Worm (Caenorhabditis elegans) whole organism, L4 larva: Measurements from ENCODE around the gene srt-49.

Experiments
- F10B5.3 ChIP-seq: sonication (generic microtip); optimal IDR thresholded peaks from 2 replicates; lab custom pipeline; 2016; ENCODE audit warnings: mild to moderate bottlenecking, missing genetic modification characterization, missing compliant biosample characterization
- F26F4.8 ChIP-seq: fragments of 200-800 bp; sonication (Bioruptor generic); conservative IDR thresholded peaks from 2 replicates; pipeline ENCODE4 v1.3.6; 2022; ENCODE audit warnings: missing genetic modification characterization, missing compliant biosample characterization
- F44E2.7 ChIP-seq: fragments of 200-800 bp; sonication (Bioruptor generic); IDR thresholded peaks from 2 replicates; pipeline ENCODE4 v2.1.2; 2022; ENCODE audit warnings: missing genetic modification characterization, missing compliant biosample characterization
- Y5F2A.4 ChIP-seq: fragments of 200-800 bp; sonication (Bioruptor generic); optimal IDR thresholded peaks from 2 replicates; lab custom pipeline; 2018; ENCODE audit warnings: mild to moderate bottlenecking, missing genetic modification characterization, missing compliant biosample characterization
- aha-1 ChIP-seq: fragments of 150-350 bp; peaks from one replicate; lab custom pipeline; 2014; ENCODE audit warnings: missing biosample characterization, missing genetic modification characterization
- ama-1 ChIP-seq: fragments of 150-350 bp; optimal IDR thresholded peaks from 2 replicates; lab custom pipeline; 2014; ENCODE audit warnings: inconsistent platforms, mixed read lengths
- arid-1 ChIP-seq: fragments of 200-800 bp; sonication (Bioruptor generic); conservative IDR thresholded peaks from 2 replicates; pipeline ENCODE4 v1.3.6; 2022; ENCODE audit warnings: missing genetic modification reagents, missing genetic modification characterization, missing compliant biosample characterization
- ceh-82 ChIP-seq: sonication (generic microtip); optimal IDR thresholded peaks from 2 replicates; lab custom pipeline; 2017; ENCODE audit warnings: missing biosample characterization, missing genetic modification characterization
- ces-1 ChIP-seq: fragments of 150-350 bp; sonication (generic microtip); optimal IDR thresholded peaks from 4 replicates; lab custom pipeline; 2014; ENCODE audit warnings: missing biosample characterization, missing genetic modification reagents, missing genetic modification characterization
- daf-16 ChIP-seq, 3 experiments: sonication (generic microtip); optimal IDR thresholded peaks; 2 replicates each; lab custom pipeline; 2016 to 2017; ENCODE audit warnings: missing genetic modification characterization in 3 of 3, missing genetic modification reagents in 3 of 3, mild to moderate bottlenecking in 2 of 3, missing compliant biosample characterization in 2 of 3, missing biosample characterization in 1 of 3, moderate library complexity in 1 of 3
- daf-8 ChIP-seq: fragments of 200-800 bp; sonication (Bioruptor generic); IDR thresholded peaks from 2 replicates; pipeline ENCODE4 v1.3.6; 2022; ENCODE audit warnings: missing genetic modification characterization, missing compliant biosample characterization
- dmd-6 ChIP-seq: fragments of 200-800 bp; sonication (Bioruptor generic); IDR thresholded peaks from 2 replicates; pipeline ENCODE4 v1.3.6; 2022; ENCODE audit warnings: missing genetic modification reagents, missing genetic modification characterization, missing compliant biosample characterization
- dmd-8 ChIP-seq: fragments of 200-800 bp; sonication (Bioruptor generic); IDR thresholded peaks from 2 replicates; pipeline ENCODE4 v1.3.6; 2022; ENCODE audit warnings: missing genetic modification characterization, missing compliant biosample characterization
- dpl-1 ChIP-seq: fragments of 150-350 bp; optimal IDR thresholded peaks from 2 replicates; lab custom pipeline; 2014; ENCODE audit warnings: missing biosample characterization, missing genetic modification reagents, missing genetic modification characterization
- dve-1 ChIP-seq: sonication (generic microtip); optimal IDR thresholded peaks from 2 replicates; lab custom pipeline; 2017; ENCODE audit warnings: antibody characterized with exemption, mild to moderate bottlenecking, missing genetic modification characterization, missing compliant biosample characterization; ENCODE audit not compliant: insufficient read depth
- fos-1 ChIP-seq: fragments of 150-350 bp; optimal IDR thresholded peaks from 2 replicates; lab custom pipeline; 2014; ENCODE audit warnings: missing biosample characterization, missing genetic modification characterization
- gei-8 ChIP-seq: fragments of 200-800 bp; sonication (Bioruptor generic); optimal IDR thresholded peaks from 2 replicates; lab custom pipeline; 2018; ENCODE audit warnings: mild to moderate bottlenecking, missing genetic modification characterization, missing compliant biosample characterization
- hif-1 ChIP-seq, 2 experiments: sonication (generic microtip); optimal IDR thresholded peaks; 2 replicates each; lab custom pipeline; 2016 to 2017; ENCODE audit warnings: missing compliant biosample characterization in 2 of 2, missing genetic modification characterization in 2 of 2, missing genetic modification reagents in 2 of 2, missing genotype in 2 of 2, mild to moderate bottlenecking in 1 of 2
- hlh-11 ChIP-seq: fragments of 200-800 bp; sonication (Bioruptor generic); optimal IDR thresholded peaks from 2 replicates; lab custom pipeline; 2018; ENCODE audit warnings: mild to moderate bottlenecking, missing genetic modification characterization, missing compliant biosample characterization
- hmg-1.1 ChIP-seq: fragments of 200-800 bp; sonication (Bioruptor generic); IDR thresholded peaks from 2 replicates; pipeline ENCODE4 v1.3.6; 2022; ENCODE audit warnings: missing genetic modification reagents, missing genetic modification characterization, missing compliant biosample characterization
- jun-1 ChIP-seq: fragments of 150-350 bp; optimal IDR thresholded peaks from 2 replicates; lab custom pipeline; 2014; ENCODE audit warnings: missing biosample characterization, missing genetic modification reagents, missing genetic modification characterization
- lin-1 ChIP-seq: fragments of 200-800 bp; sonication (Bioruptor generic); IDR thresholded peaks from 2 replicates; pipeline ENCODE4 v1.3.6; 2022; ENCODE audit warnings: missing genetic modification reagents, missing genetic modification characterization, missing compliant biosample characterization
- lin-38 ChIP-seq: fragments of 200-800 bp; sonication (Bioruptor generic); IDR thresholded peaks from 2 replicates; pipeline ENCODE4 v1.3.6; 2022; ENCODE audit warnings: missing genetic modification reagents, missing genetic modification characterization, missing compliant biosample characterization
- lsy-2 ChIP-seq, 2 experiments: fragments of 150-350 bp in 1 of 2; sonication (generic microtip) in 1 of 2; optimal IDR thresholded peaks; 2 replicates each; lab custom pipeline; 2014 to 2017; ENCODE audit warnings: missing biosample characterization in 2 of 2, missing genetic modification characterization in 2 of 2
- madf-5 ChIP-seq, 2 experiments: fragments of 200-800 bp; sonication (Bioruptor generic); IDR thresholded peaks; 2 replicates each; pipeline ENCODE4 v1.3.6; 2022; ENCODE audit warnings: missing compliant biosample characterization in 2 of 2, missing genetic modification characterization in 2 of 2
- madf-9 ChIP-seq: fragments of 200-800 bp; sonication (Bioruptor generic); conservative IDR thresholded peaks from 2 replicates; pipeline ENCODE4 v1.3.6; 2022; ENCODE audit warnings: missing genetic modification reagents, missing genetic modification characterization, missing compliant biosample characterization
- mdt-29 ChIP-seq: fragments of 200-800 bp; sonication (Bioruptor generic); IDR thresholded peaks from 2 replicates; pipeline ENCODE4 v1.3.6; 2022; ENCODE audit warnings: missing genetic modification reagents, missing genetic modification characterization, missing compliant biosample characterization
- mes-2 ChIP-seq: sonication (generic microtip); optimal IDR thresholded peaks from 2 replicates; lab custom pipeline; 2016; ENCODE audit warnings: missing genotype, mild to moderate bottlenecking, missing genetic modification characterization, missing compliant biosample characterization; ENCODE audit not compliant: poor library complexity, severe bottlenecking
- mxl-2 ChIP-seq: fragments of 200-800 bp; sonication (Bioruptor generic); conservative IDR thresholded peaks from 2 replicates; pipeline ENCODE4 v1.3.6; 2022; ENCODE audit warnings: missing genetic modification reagents, missing genetic modification characterization, missing compliant biosample characterization
- mxl-3 ChIP-seq: fragments of 200-800 bp; sonication (Bioruptor generic); optimal IDR thresholded peaks from 2 replicates; lab custom pipeline; 2018; ENCODE audit warnings: mild to moderate bottlenecking, missing genetic modification characterization, missing compliant biosample characterization
- nhr-102 ChIP-seq: sonication (generic microtip); optimal IDR thresholded peaks from 2 replicates; lab custom pipeline; 2016; ENCODE audit warnings: mild to moderate bottlenecking, missing genetic modification characterization, moderate library complexity, missing compliant biosample characterization
- nhr-25 ChIP-seq: sonication (generic microtip); optimal IDR thresholded peaks from 2 replicates; lab custom pipeline; 2017; ENCODE audit warnings: missing genetic modification characterization, mild to moderate bottlenecking, missing compliant biosample characterization, antibody characterized with exemption, moderate library complexity, borderline replicate concordance; ENCODE audit not compliant: insufficient read depth
- nhr-42 ChIP-seq: fragments of 200-800 bp; sonication (Bioruptor generic); IDR thresholded peaks from 2 replicates; pipeline ENCODE4 v1.3.6; 2022; ENCODE audit warnings: missing genetic modification characterization, missing compliant biosample characterization
- nhr-48 ChIP-seq: sonication (generic microtip); optimal IDR thresholded peaks from 2 replicates; lab custom pipeline; 2016; ENCODE audit warnings: mild to moderate bottlenecking, missing genetic modification characterization, missing compliant biosample characterization
- set-16 ChIP-seq: fragments of 200-800 bp; sonication (Bioruptor generic); IDR thresholded peaks from 2 replicates; pipeline ENCODE4 v1.3.6; 2022; ENCODE audit warnings: missing genetic modification reagents, missing genetic modification characterization, missing compliant biosample characterization
- snpc-1.2 ChIP-seq: fragments of 200-800 bp; sonication (Bioruptor generic); IDR thresholded peaks from 2 replicates; pipeline ENCODE4 v1.3.6; 2022; ENCODE audit warnings: missing genetic modification reagents, missing genetic modification characterization, missing compliant biosample characterization
- snpc-4 ChIP-seq: fragments of 150-350 bp; optimal IDR thresholded peaks from 2 replicates; lab custom pipeline; 2014; ENCODE audit warnings: missing biosample characterization, missing genetic modification characterization
- spr-1 ChIP-seq: sonication (generic microtip); optimal IDR thresholded peaks from 2 replicates; lab custom pipeline; 2016; ENCODE audit warnings: mild to moderate bottlenecking, missing genetic modification characterization, missing compliant biosample characterization
- tra-1 ChIP-seq: fragments of 200-800 bp; sonication (Bioruptor generic); IDR thresholded peaks from 2 replicates; pipeline ENCODE4 v1.3.6; 2022; ENCODE audit warnings: missing genetic modification reagents, missing genetic modification characterization, missing compliant biosample characterization
- unc-130 ChIP-seq: sonication (generic microtip); optimal IDR thresholded peaks from 2 replicates; lab custom pipeline; 2016; ENCODE audit warnings: missing genetic modification reagents, missing genetic modification characterization, missing compliant biosample characterization
- unc-62 ChIP-seq, 3 experiments: fragments of 150-350 bp in 1 of 3; sonication (generic microtip); optimal IDR thresholded peaks in 2 of 3; peaks in 1 of 3; 1 replicate in 1 of 3; 2 replicates in 2 of 3; lab custom pipeline; 2014 to 2017; ENCODE audit warnings: missing biosample characterization in 3 of 3, missing genetic modification characterization in 3 of 3, missing genetic modification reagents in 3 of 3, missing genotype in 1 of 3
- vab-7 ChIP-seq: fragments of 200-800 bp; sonication (Bioruptor generic); IDR thresholded peaks from 2 replicates; pipeline ENCODE4 v1.3.6; 2022; ENCODE audit warnings: missing genetic modification reagents, missing genetic modification characterization, missing compliant biosample characterization
- zag-1 ChIP-seq: fragments of 150-350 bp; optimal IDR thresholded peaks from 2 replicates; lab custom pipeline; 2014; ENCODE audit warnings: missing biosample characterization, missing genetic modification characterization
- zip-11 ChIP-seq: fragments of 200-800 bp; sonication (Bioruptor generic); IDR thresholded peaks from 2 replicates; pipeline ENCODE4 v1.3.6; 2022; ENCODE audit warnings: missing genetic modification characterization, missing compliant biosample characterization
- zip-2 ChIP-seq: fragments of 150-350 bp; optimal IDR thresholded peaks from 2 replicates; lab custom pipeline; 2014; ENCODE audit warnings: missing biosample characterization, missing genetic modification characterization

Gene srt-49

DNA sequence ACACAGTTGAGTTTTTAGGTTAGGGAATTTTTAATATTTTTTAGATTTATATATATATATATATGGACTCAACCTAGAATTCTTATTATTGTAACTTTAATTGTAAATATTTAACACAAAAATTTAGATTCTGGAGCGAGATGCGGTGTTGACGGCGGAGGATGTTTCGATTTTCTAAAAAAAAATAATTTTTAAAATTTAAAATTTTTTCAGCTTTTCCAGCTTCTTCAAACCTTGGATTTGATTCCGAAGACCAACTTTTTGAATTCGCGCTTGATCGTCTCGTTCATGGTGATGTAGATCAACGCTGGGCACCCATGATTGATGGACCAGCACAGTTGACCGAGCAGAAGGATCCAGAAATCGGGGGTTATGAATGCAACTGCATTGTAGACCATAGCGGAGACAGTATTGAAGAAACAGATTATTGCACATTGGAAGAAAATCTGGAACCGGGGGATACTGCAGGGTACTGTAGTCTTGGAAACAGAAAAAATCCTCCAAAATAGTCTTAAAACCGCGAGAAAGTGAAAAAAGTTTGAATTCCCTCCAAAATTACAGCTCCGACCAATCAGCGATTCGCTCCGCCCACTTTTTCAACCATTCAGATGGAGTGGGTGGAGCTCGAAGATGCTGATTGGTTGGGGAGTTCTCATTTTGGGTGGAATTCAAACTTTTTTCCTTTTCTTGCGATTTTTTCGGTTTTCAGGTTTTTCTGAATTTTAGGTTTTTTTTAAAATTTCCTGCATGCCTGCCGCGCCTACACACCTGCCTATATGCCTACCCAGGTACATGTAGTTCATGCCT is 48.7 kb downstream of the srt-49 start (continued):
- TF ChIP-seq arid-1 (GFP tag; lab: Robert Waterston, UW): no peak
- no peak for TF ChIP-seq lin-1
- no peak for TF ChIP-seq dmd-8 (GFP tag; lab: Robert Waterston, UW)
- no peak for TF ChIP-seq daf-8 (GFP tag; lab: Robert Waterston, UW)
- peak; percentile 37; the same call in 1 of the 2 replicates for TF ChIP-seq vab-7 (GFP tag; lab: Robert Waterston, UW)
- TF ChIP-seq dve-1: no peak
- peak; percentile 64 for TF ChIP-seq ama-1 (lab: Kevin White, UChicago)
- no peak for TF ChIP-seq daf-16 (GFP tag; optimal IDR thresholded peaks at IDR 0.05; lab: Kevin White, UChicago)
- no peak for TF ChIP-seq daf-16 (tag; optimal IDR thresholded peaks at IDR 0.05; lab: Kevin White, UChicago)
- TF ChIP-seq madf-5 (GFP tag; IDR thresholded peaks at IDR 0.05; lab: Robert Waterston, UW): 0 out of 4 replicates have a peak, but pooled peaks of 1 of the 2 experiments have one; percentile 45
- TF ChIP-seq mdt-29 (GFP tag; lab: Robert Waterston, UW): no peak
- peak; percentile 1 for TF ChIP-seq unc-130 (GFP tag; lab: Kevin White, UChicago)
- no peak for TF ChIP-seq ces-1
- TF ChIP-seq hlh-11 (tag; lab: Kevin White, UChicago): peak; percentile 5
- TF ChIP-seq zag-1 (tag; lab: Kevin White, UChicago): no peak
- TF ChIP-seq set-16: no peak
- no peak for TF ChIP-seq spr-1
- no peak for TF ChIP-seq tra-1 (GFP tag; lab: Robert Waterston, UW)
- 0 out of 2 replicates have a peak, but pooled peaks have one; percentile 32 for TF ChIP-seq snpc-1.2 (GFP tag; lab: Robert Waterston, UW)
- peak; percentile 29 for TF ChIP-seq jun-1 (tag; lab: Kevin White, UChicago)
- no peak for TF ChIP-seq nhr-42 (GFP tag; lab: Robert Waterston, UW)
- no peak for TF ChIP-seq F26F4.8 (GFP tag; lab: Robert Waterston, UW)
- TF ChIP-seq hif-1 (tag; optimal IDR thresholded peaks at IDR 0.05; lab: Kevin White, UChicago): peak in 1 of 2 experiments; percentile 22
- TF ChIP-seq unc-62 (GFP tag; optimal IDR thresholded peaks at IDR 0.05 in 1 of 2; lab: Kevin White, UChicago): no peak
- TF ChIP-seq unc-62 (tag; optimal IDR thresholded peaks at IDR 0.05; lab: Kevin White, UChicago): no peak
- TF ChIP-seq F10B5.3 (tag; lab: Kevin White, UChicago): no peak
- no peak for TF ChIP-seq madf-9 (GFP tag; lab: Robert Waterston, UW)
- no peak for TF ChIP-seq zip-11 (GFP tag; lab: Robert Waterston, UW)
- no peak for TF ChIP-seq mxl-3
- TF ChIP-seq zip-2 (tag; lab: Kevin White, UChicago): no peak
- TF ChIP-seq fos-1 (tag; lab: Kevin White, UChicago): no peak
- no peak for TF ChIP-seq gei-8
- TF ChIP-seq ceh-82 (tag; lab: Kevin White, UChicago): no peak
- TF ChIP-seq, all 104 proteins: peak for 21

DNA sequence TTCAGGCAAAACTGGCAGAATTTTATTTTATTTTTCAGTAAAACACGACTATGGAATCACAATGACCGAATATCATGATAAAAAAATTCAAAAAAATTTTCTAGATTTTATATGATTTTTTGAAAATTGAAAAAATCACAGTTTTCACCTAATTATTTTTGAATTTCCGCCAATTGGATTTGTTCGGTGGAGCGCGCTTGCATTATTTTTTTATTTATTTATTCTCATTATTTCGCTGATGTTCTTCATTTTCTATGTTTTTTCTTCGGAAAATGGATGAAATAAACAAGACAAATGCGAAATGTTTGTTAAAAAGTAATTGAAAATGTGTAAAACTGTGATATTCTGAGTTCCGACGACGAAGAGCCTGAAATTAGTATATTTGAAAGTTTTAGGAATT is 50.3 kb downstream of the srt-49 start:
- TF ChIP-seq snpc-1.2 (GFP tag; lab: Robert Waterston, UW) (peak; percentile 54), lin-38 (peak; percentile 56)

DNA sequence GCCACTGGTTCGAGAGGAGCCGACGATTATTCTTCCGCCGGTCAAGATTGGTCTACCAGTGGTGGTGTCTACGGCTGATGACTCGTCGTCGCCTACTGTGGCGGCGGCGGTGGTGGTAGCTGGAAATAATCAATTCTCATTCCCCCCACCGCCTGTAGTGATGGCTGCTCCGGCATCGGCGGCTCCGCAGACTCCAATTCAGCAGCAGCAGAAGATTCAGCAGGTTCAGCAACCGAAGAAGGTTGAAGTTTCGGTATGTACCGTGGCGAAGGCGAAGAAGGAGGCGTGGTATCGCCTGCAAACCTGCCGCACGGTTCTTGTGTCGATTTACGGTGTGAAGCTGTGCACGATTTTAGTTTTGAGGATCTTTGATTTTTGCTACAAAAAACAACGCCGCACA is 52.0 kb downstream of the srt-49 start:
- TF ChIP-seq aha-1 (peak; percentile 57), F44E2.7 (no peak), madf-5 (GFP tag; IDR thresholded peaks at IDR 0.05; lab: Robert Waterston, UW) (0 out of 4 replicates have a peak, but pooled peaks of 1 of the 2 experiments have one; percentile 1), gei-8 (no peak), nhr-102 (no peak), snpc-1.2 (GFP tag; lab: Robert Waterston, UW) (0 out of 2 replicates have a peak, but pooled peaks have one; percentile 41), Y5F2A.4 (no peak), hmg-1.1 (GFP tag; lab: Robert Waterston, UW) (0 out of 2 replicates have a peak, but pooled peaks have one; percentile 7), F26F4.8 (GFP tag; lab: Robert Waterston, UW) (no peak), snpc-4 (tag; lab: Kevin White, UChicago) (no peak), lsy-2 (tag; optimal IDR thresholded peaks at IDR 0.05; lab: Kevin White, UChicago) (no peak), mxl-2 (GFP tag; lab: Robert Waterston, UW) (no peak), nhr-48 (tag; lab: Kevin White, UChicago) (no peak), set-16 (peak; percentile 78), arid-1 (GFP tag; lab: Robert Waterston, UW) (no peak), mes-2 (tag; lab: Kevin White, UChicago) (no peak), dmd-6 (GFP tag; lab: Robert Waterston, UW) (no peak), nhr-25 (tag; lab: Kevin White, UChicago) (no peak), dpl-1 (GFP tag; lab: Kevin White, UChicago) (no peak)
- TF ChIP-seq, all 104 proteins: peak for 5
